Worm (Caenorhabditis elegans): ENCODE results near the gene T22G5.1.

The T22G5.1 gene

DNA sequence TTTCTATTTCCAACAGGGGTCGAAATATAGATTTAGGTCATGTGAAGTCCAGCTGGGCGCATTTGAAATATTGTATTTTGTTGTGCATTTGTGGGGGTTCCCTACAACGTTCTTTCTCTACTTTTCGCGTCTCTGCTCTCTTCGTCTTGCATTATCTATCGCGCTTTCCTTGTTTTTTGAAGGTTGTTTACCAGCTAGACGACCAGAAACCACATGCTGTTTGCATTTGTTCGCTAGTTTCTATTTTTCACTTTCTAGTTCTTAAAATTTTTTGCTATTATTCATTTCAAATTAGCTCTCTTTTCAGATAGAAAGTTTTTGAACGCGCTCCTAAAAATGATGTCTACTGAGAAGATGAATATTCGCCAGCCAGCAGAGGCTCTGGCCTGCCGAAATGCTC is 37.2 kb upstream of the T22G5.1 start, which contains the start of gene F55B12.10:
Gene F55B12.10, plus strand, starts transcription at position 301 of the 400 bp plus-strand sequence.
- TF ChIP-seq mdl-1 (tag; optimal IDR thresholded peaks at IDR 0.05) (peak in 1 of 2 experiments; percentile 66), skn-1 (tag; optimal IDR thresholded peaks at IDR 0.05) (no peak), nhr-28 (tag; optimal IDR thresholded peaks at IDR 0.05) (peak; percentile 10), D1046.2 (GFP tag; IDR thresholded peaks at IDR 0.05) (no peak), aha-1 (tag) (no peak), rbr-2 (tag; optimal IDR thresholded peaks at IDR 0.05) (no peak), Y105C5A.15 (GFP tag; IDR thresholded peaks at IDR 0.05) (no peak), T20F7.1 (GFP tag; optimal IDR thresholded peaks at IDR 0.05) (no peak), spr-1 (tag; optimal IDR thresholded peaks at IDR 0.05) (no peak), fos-1 (tag; optimal IDR thresholded peaks at IDR 0.05) (no peak), mes-2 (tag; optimal IDR thresholded peaks at IDR 0.05; ENCODE audit: poor library complexity, severe bottlenecking) (no peak), unc-62 (GFP tag; optimal IDR thresholded peaks at IDR 0.05 in 1 of 2) (peak in 1 of 2 experiments; percentile 35), unc-62 (tag; optimal IDR thresholded peaks at IDR 0.05) (no peak), nhr-10 (tag; optimal IDR thresholded peaks at IDR 0.05) (no peak), nhr-102 (tag; optimal IDR thresholded peaks at IDR 0.05) (no peak)

DNA sequence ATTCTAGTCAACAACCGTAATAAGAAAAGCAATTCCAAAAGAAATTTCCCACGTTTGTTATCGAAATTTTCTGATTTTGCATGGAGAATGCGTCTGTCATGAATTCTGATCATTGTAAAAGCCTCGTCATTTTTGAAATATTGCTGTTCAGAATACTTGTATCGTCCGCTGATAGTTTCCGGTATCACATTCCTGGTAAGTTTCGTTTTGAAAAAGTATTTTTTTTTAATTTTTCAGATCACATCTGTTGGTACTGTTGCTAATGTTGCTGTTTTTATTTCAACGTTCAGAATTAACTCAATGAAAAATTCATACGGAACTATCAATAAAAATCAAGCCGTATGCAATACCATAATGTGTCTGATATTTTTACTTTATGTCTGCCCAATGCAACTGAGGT is 35.7 kb upstream of the T22G5.1 start, which contains the start of gene srx-17:
Gene srx-17, plus strand, starts transcription at position 301 of the 400 bp plus-strand sequence.
- TF ChIP-seq ceh-82 (tag; optimal IDR thresholded peaks at IDR 0.05) (no peak), snpc-1.2 (GFP tag; IDR thresholded peaks at IDR 0.05) (no peak)

- TF ChIP-seq unc-62 (GFP tag; optimal IDR thresholded peaks at IDR 0.05 in 1 of 2): no peak
- no peak for TF ChIP-seq unc-62 (tag; optimal IDR thresholded peaks at IDR 0.05)
- TF ChIP-seq mdt-29 (GFP tag; IDR thresholded peaks at IDR 0.05): no peak
- no peak for TF ChIP-seq snpc-4 (tag; optimal IDR thresholded peaks at IDR 0.05)
- TF ChIP-seq fos-1 (tag; optimal IDR thresholded peaks at IDR 0.05): no peak
- TF ChIP-seq lin-29 (GFP tag; IDR thresholded peaks at IDR 0.05): no peak
- TF ChIP-seq php-3 (GFP tag; IDR thresholded peaks at IDR 0.05): no peak
- no peak for TF ChIP-seq pha-4 (GFP tag; IDR thresholded peaks at IDR 0.05)
- TF ChIP-seq pha-4 (tag; optimal IDR thresholded peaks at IDR 0.05): no peak
- no peak for TF ChIP-seq F37D6.2 (tag; optimal IDR thresholded peaks at IDR 0.05)
These were observed 33.5 kb upstream of the T22G5.1 start, which contains the start of gene srx-130 for ce11 chrV:13843147-13843546. srx-130 (plus strand) TSS chrV:13843447.

DNA sequence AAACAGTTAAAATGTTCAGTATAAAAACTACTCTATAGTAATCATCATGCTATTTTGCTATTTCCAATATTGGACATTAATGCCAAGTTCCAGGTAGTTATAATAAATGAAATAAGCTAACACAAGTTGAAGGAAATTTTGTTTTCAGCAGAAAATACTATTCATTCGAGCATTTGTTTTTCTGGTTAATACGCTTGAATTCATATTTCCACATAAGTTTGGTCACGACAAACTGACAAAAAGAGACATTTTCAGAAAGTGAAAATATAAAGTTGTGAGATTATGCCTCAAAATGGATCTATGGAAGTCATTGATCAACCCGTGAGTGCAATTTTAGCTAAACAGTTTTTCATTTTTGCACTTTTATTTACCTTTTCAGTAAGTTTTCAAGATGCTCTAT is 31.5 kb upstream of the T22G5.1 start, which contains the start of gene srx-131:
Gene srx-131, plus strand, starts transcription at position 301 of the 400 bp plus-strand sequence.
- TF ChIP-seq jun-1 (tag; optimal IDR thresholded peaks at IDR 0.05) (no peak), aha-1 (tag) (peak; percentile 33)

- TF ChIP-seq aha-1 (tag): peak; percentile 48
- TF ChIP-seq dmd-8 (GFP tag; IDR thresholded peaks at IDR 0.05): no peak
These were observed 28.2 kb upstream of the T22G5.1 start, which contains the start of gene srx-133 for ce11 chrV:13848379-13848778. srx-133 (plus strand) TSS chrV:13848679.

DNA sequence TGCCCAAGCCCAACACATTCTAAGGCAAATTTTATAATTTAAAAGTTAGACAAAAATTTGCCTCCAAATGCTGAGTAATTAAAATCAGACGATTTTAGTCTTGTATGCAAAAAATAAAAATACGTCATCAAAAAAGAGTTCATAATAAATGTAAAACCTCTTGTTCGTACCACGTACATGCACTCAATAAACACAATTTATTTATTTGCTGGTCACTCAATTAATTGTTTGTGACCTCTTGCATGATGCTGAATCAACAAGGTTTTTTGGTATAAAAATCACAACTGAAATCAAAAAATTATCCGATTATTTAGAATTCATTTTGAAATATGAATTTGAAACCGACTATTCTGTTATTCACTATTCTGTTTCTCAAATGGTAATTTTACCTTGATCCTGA is 26.5 kb upstream of the T22G5.1 start, which contains the start of gene hpx-2:
Gene hpx-2, plus strand, starts transcription at position 301 of the 400 bp plus-strand sequence.
- TF ChIP-seq ceh-32 (tag; optimal IDR thresholded peaks at IDR 0.05; ENCODE audit: poor library complexity) (no peak), daf-16 (GFP tag; optimal IDR thresholded peaks at IDR 0.05) (no peak), daf-16 (tag; optimal IDR thresholded peaks at IDR 0.05) (no peak), mdt-29 (GFP tag; IDR thresholded peaks at IDR 0.05) (no peak), ztf-11 (tag; optimal IDR thresholded peaks at IDR 0.05) (no peak), ZK546.5 (tag; optimal IDR thresholded peaks at IDR 0.05) (no peak), lin-29 (GFP tag; IDR thresholded peaks at IDR 0.05) (no peak), hlh-30 (tag; optimal IDR thresholded peaks at IDR 0.05; ENCODE audit: insufficient read depth) (no peak), F49E8.2 (tag; optimal IDR thresholded peaks at IDR 0.05; ENCODE audit: borderline replicate concordance) (no peak), daf-12 (tag; optimal IDR thresholded peaks at IDR 0.05) (no peak), ZK337.2 (GFP tag; IDR thresholded peaks at IDR 0.05) (no peak), hif-1 (tag; optimal IDR thresholded peaks at IDR 0.05) (no peak)

All from whole organism, L4 larva.